Worm (Caenorhabditis elegans) whole organism, late embryonic: Measurements from ENCODE around the gene C05C8.5.

Experiments
- C38D4.7 ChIP-seq: fragments of 200-800 bp; sonication (Bioruptor generic); optimal IDR thresholded peaks from 2 replicates; lab custom pipeline; 2018; ENCODE audit warnings: mild to moderate bottlenecking, missing genetic modification characterization, moderate library complexity, missing compliant biosample characterization
- K02D7.2 ChIP-seq: sonication (generic microtip); optimal IDR thresholded peaks from 2 replicates; lab custom pipeline; 2017; ENCODE audit warnings: mild to moderate bottlenecking, missing genetic modification characterization, missing compliant biosample characterization
- ceh-24 ChIP-seq: sonication (generic microtip); optimal IDR thresholded peaks from 2 replicates; lab custom pipeline; 2016; ENCODE audit warnings: mild to moderate bottlenecking, missing genetic modification characterization, missing compliant biosample characterization
- ceh-6 ChIP-seq: fragments of 200-800 bp; sonication (Bioruptor generic); optimal IDR thresholded peaks from 2 replicates; lab custom pipeline; 2018; ENCODE audit warnings: mild to moderate bottlenecking, missing genetic modification characterization, missing compliant biosample characterization
- dmd-4 ChIP-seq: sonication (generic microtip); optimal IDR thresholded peaks from 2 replicates; lab custom pipeline; 2016; ENCODE audit warnings: borderline replicate concordance, missing genetic modification characterization, missing compliant biosample characterization
- eyg-1 ChIP-seq: sonication (generic microtip); optimal IDR thresholded peaks from 2 replicates; lab custom pipeline; 2016; ENCODE audit warnings: missing genotype, missing genetic modification characterization, missing compliant biosample characterization
- hlh-8 ChIP-seq: sonication (generic microtip); optimal IDR thresholded peaks from 2 replicates; lab custom pipeline; 2016; ENCODE audit warnings: missing genotype, missing genetic modification characterization, missing compliant biosample characterization
- nhr-232 ChIP-seq: sonication (generic microtip); optimal IDR thresholded peaks from 2 replicates; lab custom pipeline; 2016; ENCODE audit warnings: missing genetic modification characterization, missing compliant biosample characterization
- pax-1 ChIP-seq: fragments of 150-350 bp; optimal IDR thresholded peaks from 2 replicates; lab custom pipeline; 2014; ENCODE audit warnings: missing biosample characterization, missing genetic modification characterization
- pha-4 ChIP-seq: fragments of 150-350 bp; optimal IDR thresholded peaks from 2 replicates; lab custom pipeline; 2018; ENCODE audit warnings: missing biosample characterization, missing genetic modification reagents, missing genetic modification characterization

DNA sequence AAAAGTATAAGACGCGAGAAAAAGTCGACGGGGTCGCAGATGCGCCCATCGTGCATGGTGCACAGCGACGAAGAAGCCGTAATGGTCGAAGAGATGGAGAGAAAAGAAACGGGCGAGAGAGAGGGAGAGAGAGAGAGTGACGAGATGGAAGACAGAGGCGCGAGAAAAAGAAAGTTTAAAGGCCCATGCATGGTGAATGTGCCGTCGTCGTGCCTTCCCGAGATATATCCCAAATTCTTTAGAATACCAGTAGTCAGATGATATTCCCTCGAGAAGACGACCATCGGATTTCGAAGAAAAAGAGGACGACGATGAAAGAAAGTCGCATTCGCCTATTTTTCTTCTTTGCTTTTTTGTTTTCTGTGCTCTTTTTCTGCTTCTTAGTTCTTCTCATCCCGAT lies 18.6 kb downstream of the C05C8.5 start:
- TF ChIP-seq pha-4: no peak
- no peak for TF ChIP-seq dmd-4 (tag; lab: Kevin White, UChicago)
- no peak for TF ChIP-seq ceh-6 (GFP tag; lab: Kevin White, UChicago)
- no peak for TF ChIP-seq ceh-24 (tag; lab: Kevin White, UChicago)
- no peak for TF ChIP-seq C38D4.7 (GFP tag; lab: Kevin White, UChicago)
- no peak for TF ChIP-seq hlh-8 (tag; lab: Kevin White, UChicago)
- no peak for TF ChIP-seq pax-1 (tag; lab: Kevin White, UChicago)
- TF ChIP-seq eyg-1 (tag; lab: Kevin White, UChicago): no peak
- no peak for TF ChIP-seq K02D7.2 (tag; lab: Kevin White, UChicago)
- no peak for TF ChIP-seq nhr-232 (tag; lab: Kevin White, UChicago)
